Worm (Caenorhabditis elegans): ENCODE data around the gene ZK938.3.

DNA sequence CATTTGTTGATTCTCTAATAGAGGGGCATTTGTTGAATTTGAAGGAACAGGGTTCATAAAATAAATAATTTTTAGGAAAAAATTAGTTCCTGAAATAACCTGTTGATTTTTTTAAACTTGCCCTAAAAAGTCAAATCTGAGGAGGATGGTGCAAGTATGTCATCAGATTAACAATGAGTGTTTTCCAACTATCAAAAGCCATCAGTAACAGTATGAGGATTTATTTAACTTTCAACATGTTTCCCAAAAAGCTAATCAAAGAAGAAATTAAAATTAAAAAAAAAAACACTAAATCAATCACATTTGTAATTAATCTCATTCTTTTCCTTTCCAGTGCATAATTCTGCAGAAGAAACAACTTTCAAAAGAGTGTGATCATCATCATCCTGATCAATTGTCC lies 25.8 kb upstream of the ZK938.3 start, which contains the start of gene chil-5:
- TF ChIP-seq skn-1 (tag; optimal IDR thresholded peaks at IDR 0.05) (no peak), lsy-2 (tag; optimal IDR thresholded peaks at IDR 0.05) (no peak), unc-39 (tag; optimal IDR thresholded peaks at IDR 0.05) (no peak), nhr-77 (tag; optimal IDR thresholded peaks at IDR 0.05) (no peak), ama-1 (optimal IDR thresholded peaks at IDR 0.05) (no peak), lin-39 (tag; optimal IDR thresholded peaks at IDR 0.05) (no peak), ztf-11 (tag; optimal IDR thresholded peaks at IDR 0.05) (no peak), blmp-1 (tag; optimal IDR thresholded peaks at IDR 0.05; ENCODE audit: insufficient read depth) (no peak), mbf-1 (tag; optimal IDR thresholded peaks at IDR 0.05) (no peak)
